Worm (Caenorhabditis elegans): ENCODE data around the gene F55G1.15.

F55G1.15 gene

DNA sequence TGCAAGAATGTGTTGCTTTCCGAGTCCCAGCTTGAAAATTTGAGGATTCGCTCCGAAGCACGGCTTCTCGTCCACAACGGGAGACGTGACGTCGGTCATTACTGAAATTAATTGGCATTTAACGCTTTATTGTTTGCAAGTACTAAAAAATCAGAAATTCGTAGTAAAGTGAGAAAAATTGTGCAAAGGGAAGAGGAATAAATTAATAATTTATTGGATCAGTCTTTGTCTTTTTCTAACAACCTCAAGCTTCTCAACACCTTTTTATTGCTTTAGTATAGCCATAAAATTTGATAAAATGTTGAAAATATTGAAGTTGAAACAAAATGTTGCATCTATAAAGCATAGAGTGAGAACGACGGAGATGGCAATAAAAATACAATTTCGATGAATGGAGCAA is 49.9 kb downstream of the F55G1.15 start, which contains the start of gene tes-1:
TSS of gene tes-1 (minus strand) at position 101 of the 400 bp plus-strand sequence.
- TF ChIP-seq ham-2 (GFP tag; optimal IDR thresholded peaks at IDR 0.05) = no peak
- TF ChIP-seq elt-1 (tag; optimal IDR thresholded peaks at IDR 0.05; ENCODE audit: borderline replicate concordance, insufficient read depth) = no peak
- TF ChIP-seq mls-2 (tag; optimal IDR thresholded peaks at IDR 0.05) = no peak
- TF ChIP-seq blmp-1 (tag; optimal IDR thresholded peaks at IDR 0.05) = no peak
- TF ChIP-seq nhr-76 (tag; optimal IDR thresholded peaks at IDR 0.05) = no peak
- no peak for TF ChIP-seq nhr-12 (tag; optimal IDR thresholded peaks at IDR 0.05)
- TF ChIP-seq snpc-4 (tag; optimal IDR thresholded peaks at IDR 0.05) = no peak
- no peak for TF ChIP-seq ztf-11 (tag; optimal IDR thresholded peaks at IDR 0.05)
- TF ChIP-seq sptf-1 (tag; optimal IDR thresholded peaks at IDR 0.05) = no peak
- no peak for TF ChIP-seq mep-1 (tag; optimal IDR thresholded peaks at IDR 0.05)

Measured in whole organism, mixed stage, embryonic.